Worm (Caenorhabditis elegans) whole organism, L3 larva: ENCODE measurements around the gene T04C12.8.

Experiments used
- ama-1 ChIP-seq: fragments of 150-350 bp; optimal IDR thresholded peaks from 2 replicates; lab custom pipeline; 2018
- elt-1 ChIP-seq: fragments of 150-350 bp; optimal IDR thresholded peaks from 2 replicates; lab custom pipeline; 2014; ENCODE audit warnings: missing biosample characterization, missing genetic modification characterization
- nhr-25 ChIP-seq: sonication (generic microtip); optimal IDR thresholded peaks from 2 replicates; lab custom pipeline; 2017; ENCODE audit warnings: missing biosample characterization, missing genetic modification characterization

DNA sequence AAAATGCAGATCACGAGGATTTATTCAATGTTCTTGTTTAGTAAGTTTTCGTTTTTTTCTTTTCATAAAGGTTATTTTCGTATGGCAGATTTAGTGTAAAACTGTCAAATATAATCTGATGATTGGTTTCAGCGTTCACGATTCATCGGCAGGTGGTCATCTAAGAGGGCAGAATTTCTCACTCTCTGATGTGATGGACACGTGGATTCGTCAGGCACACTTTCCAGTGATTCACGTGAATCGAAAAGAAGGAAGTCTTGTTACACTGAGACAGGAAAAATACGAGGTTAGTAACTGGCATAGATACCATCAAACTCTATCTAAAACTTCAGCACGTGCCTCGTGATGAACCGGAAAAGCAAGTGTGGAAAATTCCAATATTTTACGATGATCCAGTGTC lies 25.5 kb upstream of the T04C12.8 start:
- TF ChIP-seq elt-1 (tag; lab: Kevin White, UChicago) (peak; percentile 35), ama-1 (lab: Kevin White, UChicago) (no peak), nhr-25 (tag; lab: Kevin White, UChicago) (no peak)
